Worm (Caenorhabditis elegans): ENCODE measurements around the gene T22F3.8.
"Not testable (repeated sequence)": the region's sequence is repeated elsewhere in the genome, so short reads cannot be mapped to it uniquely, and the experiment has no call there.

T22F3.8 gene

DNA sequence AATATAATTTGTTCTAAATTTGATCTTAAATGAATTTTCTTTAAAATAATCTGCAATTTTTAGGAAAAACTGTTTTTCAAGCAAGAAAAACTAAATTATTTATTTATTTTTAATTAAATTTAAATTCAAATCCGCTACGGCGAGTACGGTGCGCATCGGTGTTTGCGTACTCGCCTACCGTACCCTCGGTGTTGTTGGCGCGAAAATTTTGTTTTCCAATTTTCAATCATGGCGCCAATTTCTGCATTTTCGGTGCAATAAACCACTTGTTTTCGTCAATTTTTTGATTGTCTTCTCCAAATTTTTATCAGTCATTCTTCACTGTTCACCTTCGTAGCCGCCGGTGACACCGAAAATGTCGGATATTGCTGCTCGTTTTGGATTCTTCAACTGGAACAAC lies 26.4 kb downstream of the T22F3.8 start, which contains the start of gene pygl-1:
pygl-1 (plus strand) TSS at position 211 of the 400 bp plus-strand sequence.
- TF ChIP-seq tra-4 (tag; optimal IDR thresholded peaks at IDR 0.05) (no peak), ama-1 (optimal IDR thresholded peaks at IDR 0.05) (no peak), aly-1 (tag; optimal IDR thresholded peaks at IDR 0.05) (no peak), tbx-11 (GFP tag; IDR thresholded peaks at IDR 0.05) (no peak), hnd-1 (tag; optimal IDR thresholded peaks at IDR 0.05) (no peak), F13C5.2 (tag; optimal IDR thresholded peaks at IDR 0.05) (no peak), hmg-4 (GFP tag; optimal IDR thresholded peaks at IDR 0.05) (no peak), ceh-36 (tag; optimal IDR thresholded peaks at IDR 0.05) (no peak), hmbx-1 (tag; optimal IDR thresholded peaks at IDR 0.05) (no peak), flt-1 (GFP tag; IDR thresholded peaks at IDR 0.05) (no peak), B0310.2 (tag; optimal IDR thresholded peaks at IDR 0.05) (no peak), ets-7 (tag; optimal IDR thresholded peaks at IDR 0.05) (no peak), pes-1 (GFP tag; IDR thresholded peaks at IDR 0.05) (no peak), scrt-1 (GFP tag; IDR thresholded peaks at IDR 0.05) (no peak), sea-1 (GFP tag; conservative IDR thresholded peaks at IDR 0.05) (no peak), tbx-37 (GFP tag; conservative IDR thresholded peaks at IDR 0.05) (no peak), ceh-13 (GFP tag; optimal IDR thresholded peaks at IDR 0.05) (no peak)

DNA sequence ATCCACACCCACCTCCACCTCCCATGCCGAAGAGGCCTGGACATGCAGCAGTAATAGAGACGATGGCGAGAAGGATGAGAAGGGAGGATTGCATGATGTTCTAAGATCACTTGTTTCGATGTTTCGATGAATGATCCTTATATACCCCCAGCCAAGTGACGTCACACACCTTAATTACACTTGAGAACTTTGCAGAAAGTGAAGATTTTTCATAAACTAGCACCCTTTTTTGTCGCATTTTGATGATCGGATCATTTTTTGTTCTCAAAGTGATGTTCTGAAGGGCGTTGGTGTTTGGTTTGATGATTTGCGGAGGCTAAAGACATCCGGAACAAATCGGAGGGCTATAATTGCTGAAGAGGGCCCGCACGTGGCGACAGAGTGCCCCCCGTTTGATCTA lies 29.5 kb downstream of the T22F3.8 start, which contains the start of gene grl-27:
grl-27 (minus strand) TSS at position 101 of the 400 bp plus-strand sequence.
- TF ChIP-seq ceh-36 (tag; optimal IDR thresholded peaks at IDR 0.05): no peak
- no peak for TF ChIP-seq aly-1 (tag; optimal IDR thresholded peaks at IDR 0.05)
- TF ChIP-seq tra-4 (tag; optimal IDR thresholded peaks at IDR 0.05): no peak
- TF ChIP-seq ets-7 (tag; optimal IDR thresholded peaks at IDR 0.05): no peak
- no peak for TF ChIP-seq tbx-37 (GFP tag; conservative IDR thresholded peaks at IDR 0.05)
- TF ChIP-seq hnd-1 (tag; optimal IDR thresholded peaks at IDR 0.05): no peak
- TF ChIP-seq scrt-1 (GFP tag; IDR thresholded peaks at IDR 0.05): no peak
- TF ChIP-seq tbx-11 (GFP tag; IDR thresholded peaks at IDR 0.05): no peak
- no peak for TF ChIP-seq flt-1 (GFP tag; IDR thresholded peaks at IDR 0.05)

DNA sequence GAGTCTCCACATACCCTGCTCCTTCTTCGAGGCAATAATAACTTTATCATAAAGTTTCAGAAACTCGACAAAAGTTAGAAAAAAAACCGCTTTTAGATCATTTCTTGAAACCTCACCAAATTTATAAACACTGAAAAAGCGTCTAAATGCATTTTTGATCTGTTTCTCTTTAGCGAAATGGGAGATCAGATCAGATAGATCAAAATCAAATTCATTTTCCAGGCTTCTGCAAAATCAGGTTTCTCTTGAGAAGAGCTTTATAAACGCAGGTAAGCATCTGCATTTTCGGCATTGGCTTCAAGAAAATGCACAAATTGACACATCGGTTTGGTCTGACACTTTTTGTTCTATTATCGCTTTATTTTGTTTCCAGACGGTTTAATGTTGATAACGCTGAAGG lies 32.8 kb downstream of the T22F3.8 start, which contains the start of gene F40C5.1:
F40C5.1 (plus strand) TSS at position 301 of the 400 bp plus-strand sequence.
- not testable (repeated sequence) for TF ChIP-seq hmg-4 (GFP tag; optimal IDR thresholded peaks at IDR 0.05); tra-4 (tag; optimal IDR thresholded peaks at IDR 0.05); flt-1 (GFP tag; IDR thresholded peaks at IDR 0.05)

DNA sequence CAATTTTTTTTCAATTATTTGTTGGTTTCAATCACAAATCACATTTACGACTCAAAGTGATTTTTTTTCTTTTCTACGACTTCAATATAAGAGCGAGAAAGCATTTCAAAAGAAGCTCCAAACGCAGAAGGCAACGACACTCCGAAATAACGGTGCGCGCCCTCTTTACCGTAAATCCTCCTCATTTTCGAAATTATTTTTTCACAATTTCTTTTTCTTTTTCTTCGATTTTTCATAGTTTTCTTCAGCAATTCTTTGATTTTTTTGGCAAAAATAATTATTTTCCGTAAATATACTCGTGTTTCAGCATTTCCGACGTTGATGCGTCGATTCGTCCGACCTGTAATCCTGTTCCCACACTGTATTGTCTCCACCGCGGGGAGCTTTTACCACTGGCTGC lies 34.5 kb downstream of the T22F3.8 start, which contains the start of gene F40C5.2:
F40C5.2 (plus strand) TSS at position 301 of the 400 bp plus-strand sequence.
- TF ChIP-seq aly-1 (tag; optimal IDR thresholded peaks at IDR 0.05); ama-1 (optimal IDR thresholded peaks at IDR 0.05); sea-1 (GFP tag; conservative IDR thresholded peaks at IDR 0.05): not testable (repeated sequence)

DNA sequence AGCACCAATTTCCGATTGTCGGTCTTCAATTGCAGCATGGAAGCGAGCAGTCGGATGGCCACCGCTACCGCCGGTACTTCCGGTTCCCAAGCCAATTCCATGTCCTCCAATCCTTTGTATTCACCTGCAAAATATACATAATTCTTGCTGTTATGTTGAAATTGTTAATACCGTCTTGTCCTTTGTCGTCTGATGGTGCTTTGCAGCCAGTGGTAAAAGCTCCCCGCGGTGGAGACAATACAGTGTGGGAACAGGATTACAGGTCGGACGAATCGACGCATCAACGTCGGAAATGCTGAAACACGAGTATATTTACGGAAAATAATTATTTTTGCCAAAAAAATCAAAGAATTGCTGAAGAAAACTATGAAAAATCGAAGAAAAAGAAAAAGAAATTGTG lies 40.9 kb downstream of the T22F3.8 start, which contains the start of gene T24A6.17:
T24A6.17 (minus strand) TSS at position 101 of the 400 bp plus-strand sequence.
- TF ChIP-seq sea-1 (GFP tag; conservative IDR thresholded peaks at IDR 0.05); B0310.2 (tag; optimal IDR thresholded peaks at IDR 0.05); hmg-4 (GFP tag; optimal IDR thresholded peaks at IDR 0.05): not testable (repeated sequence)

DNA sequence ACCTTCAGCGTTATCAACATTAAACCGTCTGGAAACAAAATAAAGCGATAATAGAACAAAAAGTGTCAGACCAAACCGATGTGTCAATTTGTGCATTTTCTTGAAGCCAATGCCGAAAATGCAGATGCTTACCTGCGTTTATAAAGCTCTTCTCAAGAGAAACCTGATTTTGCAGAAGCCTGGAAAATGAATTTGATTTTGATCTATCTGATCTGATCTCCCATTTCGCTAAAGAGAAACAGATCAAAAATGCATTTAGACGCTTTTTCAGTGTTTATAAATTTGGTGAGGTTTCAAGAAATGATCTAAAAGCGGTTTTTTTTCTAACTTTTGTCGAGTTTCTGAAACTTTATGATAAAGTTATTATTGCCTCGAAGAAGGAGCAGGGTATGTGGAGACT lies 42.4 kb downstream of the T22F3.8 start, which contains the start of gene T24A6.16:
T24A6.16 (minus strand) TSS at position 101 of the 400 bp plus-strand sequence.
- not testable (repeated sequence) for TF ChIP-seq F13C5.2 (tag; optimal IDR thresholded peaks at IDR 0.05); tbx-11 (GFP tag; IDR thresholded peaks at IDR 0.05); ama-1 (optimal IDR thresholded peaks at IDR 0.05)

DNA sequence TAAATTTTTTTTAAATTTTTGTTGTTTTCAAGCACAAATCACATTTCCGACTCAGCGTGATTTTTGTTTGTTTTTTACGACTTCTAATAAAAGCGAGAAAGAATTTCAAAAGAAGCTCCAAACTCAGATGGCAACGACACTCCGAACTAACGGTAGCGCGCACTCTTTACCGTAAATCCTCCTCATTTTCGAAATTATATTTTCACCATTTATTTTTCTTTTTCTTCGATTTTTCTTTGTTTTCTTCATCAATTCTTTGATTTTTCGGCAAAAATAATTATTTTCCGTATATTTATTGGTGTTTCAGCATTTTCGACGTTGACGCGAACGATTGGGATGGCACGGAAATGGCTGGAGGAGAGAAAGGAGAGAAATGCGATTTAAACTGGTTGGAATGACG lies 46.5 kb downstream of the T22F3.8 start, which contains the start of gene T24A6.1:
T24A6.1 (plus strand) TSS at position 301 of the 400 bp plus-strand sequence.
- not testable (repeated sequence) for TF ChIP-seq pes-1 (GFP tag; IDR thresholded peaks at IDR 0.05); ceh-36 (tag; optimal IDR thresholded peaks at IDR 0.05); sea-1 (GFP tag; conservative IDR thresholded peaks at IDR 0.05)

DNA sequence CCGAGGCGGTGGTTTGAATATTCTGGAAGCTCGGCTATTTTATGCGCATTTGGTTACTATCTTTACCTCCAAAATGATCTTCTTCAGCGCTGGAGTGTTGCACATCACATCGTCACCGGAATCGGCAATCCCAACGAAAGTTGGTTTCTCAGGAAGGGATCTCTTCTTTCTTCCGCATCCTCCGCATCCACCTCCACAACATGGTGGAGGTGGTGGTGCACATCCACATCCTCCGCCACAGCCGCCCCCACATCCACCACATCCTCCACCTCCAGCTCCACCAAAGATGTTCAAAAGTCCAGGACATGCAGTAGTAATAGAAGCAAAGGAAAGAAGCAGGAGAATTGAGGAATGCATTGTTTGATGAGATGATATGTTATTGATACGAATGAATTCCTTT lies 47.8 kb downstream of the T22F3.8 start, which contains the start of gene grl-31:
grl-31 (minus strand) TSS at position 357 of the 400 bp plus-strand sequence.
- no peak for TF ChIP-seq hmbx-1 (tag; optimal IDR thresholded peaks at IDR 0.05)
- no peak for TF ChIP-seq scrt-1 (GFP tag; IDR thresholded peaks at IDR 0.05)
- TF ChIP-seq aly-1 (tag; optimal IDR thresholded peaks at IDR 0.05): no peak

DNA sequence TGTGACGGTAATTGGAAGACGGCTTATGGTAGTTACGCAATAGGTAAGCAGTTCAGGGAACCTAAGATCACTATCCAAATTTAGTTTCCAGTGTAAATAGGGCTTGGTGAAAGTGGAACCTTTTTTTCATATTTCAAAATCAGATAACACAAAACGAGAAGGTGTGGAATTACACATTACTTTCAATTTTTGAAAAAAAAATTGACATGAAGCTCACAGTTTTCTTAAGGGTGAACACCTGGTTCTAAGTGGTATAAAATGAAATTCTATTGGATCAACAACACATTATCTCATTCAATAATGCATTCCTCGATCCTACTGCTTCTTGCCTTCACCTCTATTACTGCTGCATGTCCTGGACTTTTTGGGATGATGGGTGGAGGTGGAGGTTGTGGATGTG lies 49.2 kb downstream of the T22F3.8 start, which contains the start of gene grl-30:
grl-30 (plus strand) TSS at position 301 of the 400 bp plus-strand sequence.
- TF ChIP-seq ets-7 (tag; optimal IDR thresholded peaks at IDR 0.05) (no peak), tbx-11 (GFP tag; IDR thresholded peaks at IDR 0.05) (no peak), hmbx-1 (tag; optimal IDR thresholded peaks at IDR 0.05) (no peak), tbx-37 (GFP tag; conservative IDR thresholded peaks at IDR 0.05) (no peak), pes-1 (GFP tag; IDR thresholded peaks at IDR 0.05) (no peak), scrt-1 (GFP tag; IDR thresholded peaks at IDR 0.05) (no peak), ceh-13 (GFP tag; optimal IDR thresholded peaks at IDR 0.05) (no peak), ama-1 (optimal IDR thresholded peaks at IDR 0.05) (no peak), ceh-36 (tag; optimal IDR thresholded peaks at IDR 0.05) (no peak), B0310.2 (tag; optimal IDR thresholded peaks at IDR 0.05) (no peak), aly-1 (tag; optimal IDR thresholded peaks at IDR 0.05) (no peak), hnd-1 (tag; optimal IDR thresholded peaks at IDR 0.05) (no peak), tra-4 (tag; optimal IDR thresholded peaks at IDR 0.05) (no peak), flt-1 (GFP tag; IDR thresholded peaks at IDR 0.05) (no peak), sea-1 (GFP tag; conservative IDR thresholded peaks at IDR 0.05) (no peak), hmg-4 (GFP tag; optimal IDR thresholded peaks at IDR 0.05) (no peak), F13C5.2 (tag; optimal IDR thresholded peaks at IDR 0.05) (no peak)
